Worm (Caenorhabditis elegans) whole organism, midembryonic: ENCODE data around the gene Y50D4B.2.

Experiments
- T22C8.4 ChIP-seq: fragments of 200-800 bp; sonication (Bioruptor generic); IDR thresholded peaks from 2 replicates; pipeline ENCODE4 v1.3.6; 2022; ENCODE audit warnings: missing genetic modification characterization, missing compliant biosample characterization
- flt-1 ChIP-seq: fragments of 200-800 bp; sonication (Bioruptor generic); IDR thresholded peaks from 2 replicates; pipeline ENCODE4 v1.3.6; 2022; ENCODE audit warnings: missing genetic modification characterization, missing compliant biosample characterization
- klf-2 ChIP-seq: fragments of 200-800 bp; sonication (Bioruptor generic); conservative IDR thresholded peaks from 2 replicates; pipeline ENCODE4 v1.3.6; 2022; ENCODE audit warnings: missing genetic modification reagents, missing genetic modification characterization, missing compliant biosample characterization
- med-1 ChIP-seq: sonication (generic microtip); optimal IDR thresholded peaks from 2 replicates; lab custom pipeline; 2017; ENCODE audit warnings: missing genetic modification characterization, mild to moderate bottlenecking, missing compliant biosample characterization, antibody characterized with exemption, missing genetic modification reagents; ENCODE audit not compliant: insufficient read depth
- ztf-23 ChIP-seq: fragments of 200-800 bp; sonication (Bioruptor generic); IDR thresholded peaks from 2 replicates; pipeline ENCODE4 v1.3.6; 2022; ENCODE audit warnings: missing genetic modification reagents, missing genetic modification characterization, missing compliant biosample characterization
- ztf-29 ChIP-seq: fragments of 200-800 bp; sonication (Bioruptor generic); IDR thresholded peaks from 2 replicates; pipeline ENCODE4 v1.3.6; 2022; ENCODE audit warnings: missing genetic modification reagents, missing genetic modification characterization, missing compliant biosample characterization

DNA sequence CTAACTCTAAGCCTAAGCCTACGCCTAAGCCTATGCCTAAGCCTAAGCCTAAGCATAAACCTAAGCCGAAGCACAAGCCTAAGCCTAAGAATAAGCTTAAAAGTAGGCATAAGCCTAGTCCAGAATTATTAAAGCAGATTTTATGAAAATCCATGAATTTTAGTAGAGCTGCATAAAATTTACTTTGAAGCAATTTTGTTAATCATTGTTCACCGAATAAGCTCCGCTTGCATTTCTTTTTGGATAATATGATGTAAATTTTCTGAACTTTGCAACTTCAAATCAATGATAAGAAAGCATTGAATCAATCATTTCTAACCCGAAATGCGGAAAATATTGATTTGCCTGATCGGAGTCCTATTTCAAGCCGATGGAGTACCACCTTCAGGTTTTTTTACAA, 33.9 kb downstream of the Y50D4B.2 start, which contains the start of gene cpr-8:
- no peak for TF ChIP-seq klf-2 (GFP tag; lab: Robert Waterston, UW)
- TF ChIP-seq ztf-23 = no peak
- no peak for TF ChIP-seq ztf-29 (GFP tag; lab: Robert Waterston, UW)
- TF ChIP-seq T22C8.4 (GFP tag; lab: Robert Waterston, UW) = no peak
- TF ChIP-seq flt-1 (GFP tag; lab: Robert Waterston, UW) = no peak
- no peak for TF ChIP-seq med-1 (GFP tag; lab: Kevin White, UChicago)
